Worm (Caenorhabditis elegans) whole organism, young adult: ENCODE measurements around the gene cutl-26.

ENCODE experiments used
- B0019.2 ChIP-seq: fragments of 200-800 bp; sonication (Bioruptor generic); conservative IDR thresholded peaks from 2 replicates; pipeline ENCODE4 v1.3.6; 2022; ENCODE audit warnings: missing genetic modification reagents, missing genetic modification characterization, missing compliant biosample characterization
- B0261.1 ChIP-seq: sonication (generic microtip); optimal IDR thresholded peaks from 2 replicates; lab custom pipeline; 2016; ENCODE audit warnings: mild to moderate bottlenecking, missing genetic modification characterization, moderate library complexity, missing compliant biosample characterization
- D2030.7 ChIP-seq: fragments of 200-800 bp; sonication (Bioruptor generic); IDR thresholded peaks from 2 replicates; pipeline ENCODE4 v1.3.6; 2022; ENCODE audit warnings: missing genetic modification reagents, missing genetic modification characterization, missing compliant biosample characterization
- F22D6.2 ChIP-seq: sonication (generic microtip); optimal IDR thresholded peaks from 2 replicates; lab custom pipeline; 2016; ENCODE audit warnings: mild to moderate bottlenecking, missing genetic modification characterization, missing compliant biosample characterization
- F23B12.7 ChIP-seq: sonication (generic microtip); optimal IDR thresholded peaks from 2 replicates; lab custom pipeline; 2017; ENCODE audit warnings: missing genetic modification characterization, mild to moderate bottlenecking, missing compliant biosample characterization, antibody characterized with exemption, moderate library complexity; ENCODE audit not compliant: insufficient read depth
- F37B4.10 ChIP-seq: fragments of 200-800 bp; sonication (Bioruptor generic); IDR thresholded peaks from 2 replicates; pipeline ENCODE4 v1.3.6; 2022; ENCODE audit warnings: missing genetic modification characterization, missing compliant biosample characterization
- F39B2.1 ChIP-seq: fragments of 200-800 bp; sonication (Bioruptor generic); IDR thresholded peaks from 2 replicates; pipeline ENCODE4 v1.3.6; 2022; ENCODE audit warnings: missing genetic modification reagents, missing genetic modification characterization, missing compliant biosample characterization
- F55B11.4 ChIP-seq: sonication (generic microtip); optimal IDR thresholded peaks from 2 replicates; lab custom pipeline; 2016; ENCODE audit warnings: missing compliant biosample characterization, missing genetic modification characterization, borderline replicate concordance; ENCODE audit not compliant: insufficient read depth
- F57A8.1 ChIP-seq: fragments of 200-800 bp; sonication (Bioruptor generic); optimal IDR thresholded peaks from 2 replicates; lab custom pipeline; 2018; ENCODE audit warnings: mild to moderate bottlenecking, missing genetic modification characterization, moderate library complexity, missing compliant biosample characterization
- K12H6.12 ChIP-seq: fragments of 200-800 bp; sonication (Bioruptor generic); optimal IDR thresholded peaks from 2 replicates; lab custom pipeline; 2018; ENCODE audit warnings: mild to moderate bottlenecking, missing genetic modification characterization, missing compliant biosample characterization
- T26A5.8 ChIP-seq: sonication (generic microtip); optimal IDR thresholded peaks from 2 replicates; lab custom pipeline; 2016; ENCODE audit warnings: missing genetic modification characterization, missing compliant biosample characterization
- Y53F4B.3 ChIP-seq: fragments of 200-800 bp; sonication (Bioruptor generic); IDR thresholded peaks from 2 replicates; pipeline ENCODE4 v1.3.6; 2022; ENCODE audit warnings: missing genetic modification reagents, missing genetic modification characterization, missing compliant biosample characterization
- Y56A3A.18 ChIP-seq: fragments of 200-800 bp; sonication (Bioruptor generic); IDR thresholded peaks from 2 replicates; pipeline ENCODE4 v1.3.6; 2022; ENCODE audit warnings: missing genetic modification reagents, missing genetic modification characterization, missing compliant biosample characterization
- Y67H2A.10 ChIP-seq: fragments of 200-800 bp; sonication (Bioruptor generic); conservative IDR thresholded peaks from 2 replicates; pipeline ENCODE4 v1.3.6; 2022; ENCODE audit warnings: missing genetic modification reagents, missing genetic modification characterization, missing compliant biosample characterization
- Y79H2A.3 ChIP-seq: fragments of 200-800 bp; sonication (Bioruptor generic); conservative IDR thresholded peaks from 2 replicates; pipeline ENCODE4 v1.3.6; 2022; ENCODE audit warnings: missing genetic modification reagents, missing genetic modification characterization, missing compliant biosample characterization
- ZK185.1 ChIP-seq: sonication (generic microtip); optimal IDR thresholded peaks from 2 replicates; lab custom pipeline; 2016; ENCODE audit warnings: mild to moderate bottlenecking, missing genetic modification characterization, missing compliant biosample characterization; ENCODE audit not compliant: poor library complexity, severe bottlenecking
- aptf-3 ChIP-seq: fragments of 200-800 bp; sonication (Bioruptor generic); IDR thresholded peaks from 2 replicates; pipeline ENCODE4 v1.3.6; 2022; ENCODE audit warnings: missing genetic modification characterization, missing compliant biosample characterization
- athp-1 ChIP-seq: sonication (generic microtip); optimal IDR thresholded peaks from 2 replicates; lab custom pipeline; 2017; ENCODE audit warnings: mild to moderate bottlenecking, missing genetic modification characterization, missing compliant biosample characterization
- bed-1 ChIP-seq: fragments of 200-800 bp; sonication (Bioruptor generic); IDR thresholded peaks from 2 replicates; pipeline ENCODE4 v1.3.6; 2022; ENCODE audit warnings: missing genetic modification reagents, missing genetic modification characterization, missing compliant biosample characterization
- cebp-1 ChIP-seq, 2 experiments: fragments of 200-800 bp in 1 of 2; sonication (Bioruptor generic) in 1 of 2; sonication (generic microtip) in 1 of 2; IDR thresholded peaks in 1 of 2; optimal IDR thresholded peaks in 1 of 2; 2 replicates each; pipeline versions ENCODE4 v1.3.6 to Lab custom; 2017 to 2022; ENCODE audit warnings: missing compliant biosample characterization in 2 of 2, missing genetic modification characterization in 2 of 2, mild to moderate bottlenecking in 1 of 2, missing genetic modification reagents in 1 of 2, moderate library complexity in 1 of 2
- ceh-27 ChIP-seq: fragments of 200-800 bp; sonication (Bioruptor generic); optimal IDR thresholded peaks from 2 replicates; lab custom pipeline; 2018; ENCODE audit warnings: mild to moderate bottlenecking, missing genetic modification characterization, moderate library complexity, missing compliant biosample characterization
- dox-1 ChIP-seq: fragments of 200-800 bp; sonication (Bioruptor generic); IDR thresholded peaks from 2 replicates; pipeline ENCODE4 v1.3.6; 2022; ENCODE audit warnings: missing genetic modification reagents, missing genetic modification characterization, missing compliant biosample characterization
- dpl-1 ChIP-seq: fragments of 150-350 bp; optimal IDR thresholded peaks from 2 replicates; lab custom pipeline; 2014; ENCODE audit warnings: missing biosample characterization, missing genetic modification reagents, missing genetic modification characterization
- egl-18 ChIP-seq: fragments of 200-800 bp; sonication (Bioruptor generic); IDR thresholded peaks from 2 replicates; pipeline ENCODE4 v1.3.6; 2022; ENCODE audit warnings: missing genetic modification reagents, missing genetic modification characterization, missing compliant biosample characterization
- hmg-1.2 ChIP-seq: fragments of 200-800 bp; sonication (Bioruptor generic); IDR thresholded peaks from 2 replicates; pipeline ENCODE4 v1.3.6; 2022; ENCODE audit warnings: missing genetic modification reagents, missing genetic modification characterization, missing compliant biosample characterization
- hrde-1 ChIP-seq: sonication (generic microtip); optimal IDR thresholded peaks from 2 replicates; lab custom pipeline; 2016; ENCODE audit warnings: missing genetic modification characterization, mild to moderate bottlenecking, missing compliant biosample characterization, moderate library complexity, missing genotype, missing genetic modification reagents, borderline replicate concordance
- lin-26 ChIP-seq: fragments of 200-800 bp; sonication (Bioruptor generic); IDR thresholded peaks from 2 replicates; pipeline ENCODE4 v1.3.6; 2022; ENCODE audit warnings: missing genetic modification reagents, missing genetic modification characterization, missing compliant biosample characterization
- lin-35 ChIP-seq, 3 experiments: fragments of 150-350 bp in 2 of 3; sonication (generic microtip) in 1 of 3; optimal IDR thresholded peaks; 2 replicates each; lab custom pipeline; 2014 to 2018; ENCODE audit warnings: missing biosample characterization in 3 of 3, missing genetic modification characterization in 3 of 3, missing genetic modification reagents in 3 of 3
- lin-40 ChIP-seq: sonication (generic microtip); optimal IDR thresholded peaks from 2 replicates; lab custom pipeline; 2016; ENCODE audit warnings: missing genetic modification characterization, mild to moderate bottlenecking, missing compliant biosample characterization, missing genotype, missing genetic modification reagents
- lin-54 ChIP-seq: fragments of 200-800 bp; sonication (Bioruptor generic); optimal IDR thresholded peaks from 2 replicates; lab custom pipeline; 2018; ENCODE audit warnings: mild to moderate bottlenecking, missing genetic modification characterization, missing compliant biosample characterization
- lsl-1 ChIP-seq: fragments of 200-800 bp; sonication (Bioruptor generic); optimal IDR thresholded peaks from 2 replicates; lab custom pipeline; 2018; ENCODE audit warnings: mild to moderate bottlenecking, missing genetic modification characterization, moderate library complexity, missing compliant biosample characterization
- lsy-27 ChIP-seq: sonication (generic microtip); optimal IDR thresholded peaks from 2 replicates; lab custom pipeline; 2017; ENCODE audit warnings: missing genetic modification characterization, mild to moderate bottlenecking, missing compliant biosample characterization, antibody characterized with exemption, missing genotype, borderline replicate concordance; ENCODE audit not compliant: insufficient read depth
- madf-3 ChIP-seq: fragments of 200-800 bp; sonication (Bioruptor generic); IDR thresholded peaks from 2 replicates; pipeline ENCODE4 v1.3.6; 2022; ENCODE audit warnings: missing genetic modification reagents, missing genetic modification characterization, missing compliant biosample characterization
- madf-6 ChIP-seq: fragments of 200-800 bp; sonication (Bioruptor generic); IDR thresholded peaks from 2 replicates; pipeline ENCODE4 v1.3.6; 2022; ENCODE audit warnings: missing genetic modification reagents, missing genetic modification characterization, missing compliant biosample characterization
- mxl-1 ChIP-seq: sonication (generic microtip); optimal IDR thresholded peaks from 2 replicates; lab custom pipeline; 2016; ENCODE audit warnings: missing genetic modification characterization, missing compliant biosample characterization
- nfya-2 ChIP-seq: fragments of 200-800 bp; sonication (Bioruptor generic); IDR thresholded peaks from 2 replicates; pipeline ENCODE4 v1.3.6; 2022; ENCODE audit warnings: missing genetic modification reagents, missing genetic modification characterization, missing compliant biosample characterization
- pbrm-1 ChIP-seq: fragments of 200-800 bp; sonication (Bioruptor generic); IDR thresholded peaks from 2 replicates; pipeline ENCODE4 v1.3.6; 2022; ENCODE audit warnings: missing genetic modification reagents, missing genetic modification characterization, missing compliant biosample characterization
- pha-4 ChIP-seq: fragments of 150-350 bp; sonication (generic microtip); optimal IDR thresholded peaks from 2 replicates; lab custom pipeline; 2014; ENCODE audit warnings: missing biosample characterization, missing genetic modification reagents, missing genetic modification characterization
- rpc-1 ChIP-seq, 2 experiments: fragments of 150-350 bp in 1 of 2; sonication (generic microtip) in 1 of 2; optimal IDR thresholded peaks; 2 replicates each; lab custom pipeline; 2014 to 2018; ENCODE audit warnings: missing biosample characterization in 1 of 2, missing genetic modification characterization in 1 of 2, missing genetic modification reagents in 1 of 2, missing genotype in 1 of 2
- snpc-1.3 ChIP-seq: sonication (generic microtip); optimal IDR thresholded peaks from 2 replicates; lab custom pipeline; 2017; ENCODE audit warnings: missing genetic modification characterization, mild to moderate bottlenecking, missing compliant biosample characterization, antibody characterized with exemption, moderate library complexity, missing genotype, missing genetic modification reagents; ENCODE audit not compliant: insufficient read depth
- tbp1 ChIP-seq: fragments of 200-800 bp; sonication (Bioruptor generic); optimal IDR thresholded peaks from 2 replicates; lab custom pipeline; 2018; ENCODE audit warnings: mild to moderate bottlenecking, missing genetic modification characterization, missing compliant biosample characterization
- tbx-9 ChIP-seq: sonication (generic microtip); optimal IDR thresholded peaks from 2 replicates; lab custom pipeline; 2016; ENCODE audit warnings: borderline replicate concordance, missing genetic modification characterization, inconsistent platforms, missing compliant biosample characterization
- unc-62 ChIP-seq: fragments of 150-350 bp; optimal IDR thresholded peaks from 2 replicates; lab custom pipeline; 2014; ENCODE audit warnings: missing biosample characterization, missing genetic modification reagents, missing genetic modification characterization
- xnd-1 ChIP-seq: sonication (generic microtip); optimal IDR thresholded peaks from 2 replicates; lab custom pipeline; 2016; ENCODE audit warnings: missing genotype, missing genetic modification reagents, missing genetic modification characterization, missing compliant biosample characterization
- zim-3 ChIP-seq: sonication (generic microtip); optimal IDR thresholded peaks from 2 replicates; lab custom pipeline; 2017; ENCODE audit warnings: mild to moderate bottlenecking, missing genetic modification characterization, moderate library complexity, missing compliant biosample characterization

cutl-26 gene

ce11 chrIV:682726-683340 is 24.7 kb downstream of the cutl-26 start (continued):
- TF ChIP-seq F55B11.4 (tag; lab: Kevin White, UChicago) (no peak), aptf-3 (GFP tag; lab: Robert Waterston, UW) (0 out of 2 replicates have a peak, but pooled peaks have one; percentile 77), nfya-2 (GFP tag; lab: Robert Waterston, UW) (no peak), Y53F4B.3 (peak; percentile 22; the same call in 1 of the 2 replicates), D2030.7 (GFP tag; lab: Robert Waterston, UW) (peak; percentile 74), F57A8.1 (GFP tag; lab: Kevin White, UChicago) (peak; percentile 76), Y67H2A.10 (no peak), F23B12.7 (tag; lab: Kevin White, UChicago) (peak; percentile 94), bed-1 (no peak), cebp-1 (GFP tag; IDR thresholded peaks at IDR 0.05; lab: Robert Waterston, UW) (0 out of 2 replicates have a peak, but pooled peaks have one; percentile 24), cebp-1 (tag; optimal IDR thresholded peaks at IDR 0.05; lab: Kevin White, UChicago) (no peak), mxl-1 (tag; lab: Kevin White, UChicago) (peak; percentile 86), T26A5.8 (tag; lab: Kevin White, UChicago) (peak; percentile 29), lin-26 (GFP tag; lab: Robert Waterston, UW) (peak; percentile 90), lin-54 (GFP tag; lab: Kevin White, UChicago) (peak; percentile 51), pbrm-1 (peak; percentile 77), madf-3 (GFP tag; lab: Robert Waterston, UW) (no peak), K12H6.12 (tag; lab: Kevin White, UChicago) (peak; percentile 49), tbx-9 (no peak), dpl-1 (GFP tag; lab: Kevin White, UChicago) (no peak), lsl-1 (GFP tag; lab: Kevin White, UChicago) (peak; percentile 33), F22D6.2 (tag; lab: Kevin White, UChicago) (peak; percentile 20), lin-35 (GFP tag; optimal IDR thresholded peaks at IDR 0.05; lab: Kevin White, UChicago) (no peak), ceh-27 (GFP tag; lab: Kevin White, UChicago) (peak; percentile 75), lin-40 (tag; lab: Kevin White, UChicago) (no peak), Y56A3A.18 (GFP tag; lab: Robert Waterston, UW) (peak; percentile 74; the same call in 1 of the 2 replicates), zim-3 (tag; lab: Kevin White, UChicago) (peak; percentile 82), tbp1 (peak; percentile 97), Y79H2A.3 (GFP tag; lab: Robert Waterston, UW) (no peak), xnd-1 (tag; lab: Kevin White, UChicago) (no peak), ZK185.1 (tag; lab: Kevin White, UChicago) (peak; percentile 63), dox-1 (GFP tag; lab: Robert Waterston, UW) (peak; percentile 86), egl-18 (no peak), hmg-1.2 (GFP tag; lab: Robert Waterston, UW) (peak; percentile 84), hrde-1 (tag; lab: Kevin White, UChicago) (no peak), B0261.1 (tag; lab: Kevin White, UChicago) (peak; percentile 93), madf-6 (GFP tag; lab: Robert Waterston, UW) (peak; percentile 44; the same call in 1 of the 2 replicates), lsy-27 (tag; lab: Kevin White, UChicago) (no peak), unc-62 (GFP tag; lab: Kevin White, UChicago) (no peak), athp-1 (tag; lab: Kevin White, UChicago) (peak; percentile 37), B0019.2 (GFP tag; lab: Robert Waterston, UW) (no peak), rpc-1 (optimal IDR thresholded peaks at IDR 0.05; lab: Kevin White, UChicago) (peak; percentile 79), rpc-1 (tag; optimal IDR thresholded peaks at IDR 0.05; lab: Kevin White, UChicago) (peak; percentile 87), snpc-1.3 (peak; percentile 26), pha-4 (tag; lab: Kevin White, UChicago) (no peak), F37B4.10 (GFP tag; lab: Robert Waterston, UW) (no peak), F39B2.1 (GFP tag; lab: Robert Waterston, UW) (no peak)
